Worm (Caenorhabditis elegans) whole organism, L4 larva: ENCODE data around the gene ZC190.6.

Experiments
- F10B5.3 ChIP-seq: sonication (generic microtip); optimal IDR thresholded peaks from 2 replicates; lab custom pipeline; 2016; ENCODE audit warnings: mild to moderate bottlenecking, missing genetic modification characterization, missing compliant biosample characterization
- R02D3.7 ChIP-seq: fragments of 150-350 bp; sonication (generic microtip); optimal IDR thresholded peaks from 3 replicates; lab custom pipeline; 2014; ENCODE audit warnings: missing biosample characterization, missing genetic modification characterization
- T20F7.1 ChIP-seq: fragments of 200-800 bp; sonication (Bioruptor generic); optimal IDR thresholded peaks from 2 replicates; lab custom pipeline; 2018; ENCODE audit warnings: mild to moderate bottlenecking, missing genetic modification characterization, missing compliant biosample characterization
- ZK337.2 ChIP-seq: fragments of 200-800 bp; sonication (Bioruptor generic); IDR thresholded peaks from 2 replicates; pipeline ENCODE4 v1.3.6; 2022; ENCODE audit warnings: missing genetic modification reagents, missing genetic modification characterization, missing compliant biosample characterization
- aha-1 ChIP-seq: fragments of 150-350 bp; peaks from one replicate; lab custom pipeline; 2014; ENCODE audit warnings: missing biosample characterization, missing genetic modification characterization
- aly-2 ChIP-seq: sonication (generic microtip); optimal IDR thresholded peaks from 2 replicates; lab custom pipeline; 2018; ENCODE audit warnings: missing biosample characterization, missing genetic modification characterization
- arid-1 ChIP-seq: fragments of 200-800 bp; sonication (Bioruptor generic); conservative IDR thresholded peaks from 2 replicates; pipeline ENCODE4 v1.3.6; 2022; ENCODE audit warnings: missing genetic modification reagents, missing genetic modification characterization, missing compliant biosample characterization
- ceh-20 ChIP-seq: fragments of 200-800 bp; sonication (Bioruptor generic); IDR thresholded peaks from 2 replicates; pipeline ENCODE4 v1.3.6; 2022; ENCODE audit warnings: missing genetic modification reagents, missing genetic modification characterization, missing compliant biosample characterization
- ceh-62 ChIP-seq: sonication (generic microtip); optimal IDR thresholded peaks from 2 replicates; lab custom pipeline; 2017; ENCODE audit warnings: missing biosample characterization, missing genetic modification characterization
- cey-2 ChIP-seq: sonication (generic microtip); optimal IDR thresholded peaks from 3 replicates; lab custom pipeline; 2017; ENCODE audit warnings: missing genetic modification characterization, mild to moderate bottlenecking, missing compliant biosample characterization, antibody characterized with exemption, borderline replicate concordance; ENCODE audit not compliant: insufficient read depth
- daf-16 ChIP-seq, 3 experiments: sonication (generic microtip); optimal IDR thresholded peaks; 2 replicates each; lab custom pipeline; 2016 to 2017; ENCODE audit warnings: missing genetic modification characterization in 3 of 3, missing genetic modification reagents in 3 of 3, mild to moderate bottlenecking in 2 of 3, missing compliant biosample characterization in 2 of 3, missing biosample characterization in 1 of 3, moderate library complexity in 1 of 3
- dmd-6 ChIP-seq: fragments of 200-800 bp; sonication (Bioruptor generic); IDR thresholded peaks from 2 replicates; pipeline ENCODE4 v1.3.6; 2022; ENCODE audit warnings: missing genetic modification reagents, missing genetic modification characterization, missing compliant biosample characterization
- dmd-9 ChIP-seq: fragments of 200-800 bp; sonication (Bioruptor generic); IDR thresholded peaks from 2 replicates; pipeline ENCODE4 v1.3.6; 2022; ENCODE audit warnings: missing genetic modification reagents, missing genetic modification characterization, missing compliant biosample characterization
- dpl-1 ChIP-seq: fragments of 150-350 bp; optimal IDR thresholded peaks from 2 replicates; lab custom pipeline; 2014; ENCODE audit warnings: missing biosample characterization, missing genetic modification reagents, missing genetic modification characterization
- dve-1 ChIP-seq: sonication (generic microtip); optimal IDR thresholded peaks from 2 replicates; lab custom pipeline; 2017; ENCODE audit warnings: antibody characterized with exemption, mild to moderate bottlenecking, missing genetic modification characterization, missing compliant biosample characterization; ENCODE audit not compliant: insufficient read depth
- hif-1 ChIP-seq, 2 experiments: sonication (generic microtip); optimal IDR thresholded peaks; 2 replicates each; lab custom pipeline; 2016 to 2017; ENCODE audit warnings: missing compliant biosample characterization in 2 of 2, missing genetic modification characterization in 2 of 2, missing genetic modification reagents in 2 of 2, missing genotype in 2 of 2, mild to moderate bottlenecking in 1 of 2
- hlh-11 ChIP-seq: fragments of 200-800 bp; sonication (Bioruptor generic); optimal IDR thresholded peaks from 2 replicates; lab custom pipeline; 2018; ENCODE audit warnings: mild to moderate bottlenecking, missing genetic modification characterization, missing compliant biosample characterization
- hlh-30 ChIP-seq: sonication (generic microtip); optimal IDR thresholded peaks from 2 replicates; lab custom pipeline; 2017; ENCODE audit warnings: antibody characterized with exemption, mild to moderate bottlenecking, missing genetic modification characterization, missing compliant biosample characterization; ENCODE audit not compliant: insufficient read depth
- hmg-1.1 ChIP-seq: fragments of 200-800 bp; sonication (Bioruptor generic); IDR thresholded peaks from 2 replicates; pipeline ENCODE4 v1.3.6; 2022; ENCODE audit warnings: missing genetic modification reagents, missing genetic modification characterization, missing compliant biosample characterization
- jun-1 ChIP-seq: fragments of 150-350 bp; optimal IDR thresholded peaks from 2 replicates; lab custom pipeline; 2014; ENCODE audit warnings: missing biosample characterization, missing genetic modification reagents, missing genetic modification characterization
- lir-3 ChIP-seq: sonication (generic microtip); optimal IDR thresholded peaks from 2 replicates; lab custom pipeline; 2016; ENCODE audit warnings: mild to moderate bottlenecking, missing genetic modification characterization, missing compliant biosample characterization
- madf-9 ChIP-seq: fragments of 200-800 bp; sonication (Bioruptor generic); conservative IDR thresholded peaks from 2 replicates; pipeline ENCODE4 v1.3.6; 2022; ENCODE audit warnings: missing genetic modification reagents, missing genetic modification characterization, missing compliant biosample characterization
- mdl-1 ChIP-seq, 2 experiments: fragments of 150-350 bp in 1 of 2; sonication (generic microtip) in 1 of 2; optimal IDR thresholded peaks; 2 replicates each; lab custom pipeline; 2014 to 2017; ENCODE audit warnings: missing biosample characterization in 2 of 2, missing genetic modification characterization in 2 of 2
- mep-1 ChIP-seq: fragments of 150-350 bp; sonication (generic microtip); optimal IDR thresholded peaks from 3 replicates; lab custom pipeline; 2014; ENCODE audit warnings: missing biosample characterization, missing genetic modification characterization
- mxl-2 ChIP-seq: fragments of 200-800 bp; sonication (Bioruptor generic); conservative IDR thresholded peaks from 2 replicates; pipeline ENCODE4 v1.3.6; 2022; ENCODE audit warnings: missing genetic modification reagents, missing genetic modification characterization, missing compliant biosample characterization
- mxl-3 ChIP-seq: fragments of 200-800 bp; sonication (Bioruptor generic); optimal IDR thresholded peaks from 2 replicates; lab custom pipeline; 2018; ENCODE audit warnings: mild to moderate bottlenecking, missing genetic modification characterization, missing compliant biosample characterization
- nhr-10 ChIP-seq: fragments of 150-350 bp; optimal IDR thresholded peaks from 2 replicates; lab custom pipeline; 2014; ENCODE audit warnings: missing biosample characterization, missing genetic modification characterization
- nhr-102 ChIP-seq: sonication (generic microtip); optimal IDR thresholded peaks from 2 replicates; lab custom pipeline; 2016; ENCODE audit warnings: mild to moderate bottlenecking, missing genetic modification characterization, moderate library complexity, missing compliant biosample characterization
- nhr-11 ChIP-seq: fragments of 150-350 bp; optimal IDR thresholded peaks from 2 replicates; lab custom pipeline; 2014; ENCODE audit warnings: missing biosample characterization, missing genetic modification characterization
- nhr-25 ChIP-seq: sonication (generic microtip); optimal IDR thresholded peaks from 2 replicates; lab custom pipeline; 2017; ENCODE audit warnings: missing genetic modification characterization, mild to moderate bottlenecking, missing compliant biosample characterization, antibody characterized with exemption, moderate library complexity, borderline replicate concordance; ENCODE audit not compliant: insufficient read depth
- nhr-28 ChIP-seq: fragments of 150-350 bp; optimal IDR thresholded peaks from 2 replicates; lab custom pipeline; 2014; ENCODE audit warnings: missing biosample characterization, missing genetic modification characterization
- nhr-42 ChIP-seq: fragments of 200-800 bp; sonication (Bioruptor generic); IDR thresholded peaks from 2 replicates; pipeline ENCODE4 v1.3.6; 2022; ENCODE audit warnings: missing genetic modification characterization, missing compliant biosample characterization
- nhr-48 ChIP-seq: sonication (generic microtip); optimal IDR thresholded peaks from 2 replicates; lab custom pipeline; 2016; ENCODE audit warnings: mild to moderate bottlenecking, missing genetic modification characterization, missing compliant biosample characterization
- nhr-6 ChIP-seq: fragments of 150-350 bp; optimal IDR thresholded peaks from 2 replicates; lab custom pipeline; 2014; ENCODE audit warnings: missing biosample characterization, missing genetic modification characterization
- nhr-76 ChIP-seq: fragments of 150-350 bp; optimal IDR thresholded peaks from 2 replicates; lab custom pipeline; 2014; ENCODE audit warnings: missing biosample characterization, missing genetic modification characterization
- nhr-77 ChIP-seq: fragments of 150-350 bp; optimal IDR thresholded peaks from 2 replicates; lab custom pipeline; 2014; ENCODE audit warnings: missing biosample characterization, missing genetic modification characterization
- pha-4 ChIP-seq, 2 experiments: fragments of 150-350 bp in 1 of 2; fragments of 200-800 bp in 1 of 2; sonication (Bioruptor generic) in 1 of 2; IDR thresholded peaks in 1 of 2; optimal IDR thresholded peaks in 1 of 2; 2 replicates each; pipeline versions ENCODE4 v1.3.6 to Lab custom; 2014 to 2022; ENCODE audit warnings: missing genetic modification characterization in 2 of 2, missing genetic modification reagents in 2 of 2, missing biosample characterization in 1 of 2, missing compliant biosample characterization in 1 of 2
- php-3 ChIP-seq: fragments of 200-800 bp; sonication (Bioruptor generic); IDR thresholded peaks from 2 replicates; pipeline ENCODE4 v1.3.6; 2022; ENCODE audit warnings: missing genetic modification reagents, missing genetic modification characterization, missing compliant biosample characterization
- rbr-2 ChIP-seq: sonication (generic microtip); optimal IDR thresholded peaks from 2 replicates; lab custom pipeline; 2016; ENCODE audit warnings: missing genotype, missing genetic modification characterization, missing compliant biosample characterization
- set-16 ChIP-seq: fragments of 200-800 bp; sonication (Bioruptor generic); IDR thresholded peaks from 2 replicates; pipeline ENCODE4 v1.3.6; 2022; ENCODE audit warnings: missing genetic modification reagents, missing genetic modification characterization, missing compliant biosample characterization
- spr-1 ChIP-seq: sonication (generic microtip); optimal IDR thresholded peaks from 2 replicates; lab custom pipeline; 2016; ENCODE audit warnings: mild to moderate bottlenecking, missing genetic modification characterization, missing compliant biosample characterization
- unc-130 ChIP-seq: sonication (generic microtip); optimal IDR thresholded peaks from 2 replicates; lab custom pipeline; 2016; ENCODE audit warnings: missing genetic modification reagents, missing genetic modification characterization, missing compliant biosample characterization
- unc-62 ChIP-seq, 3 experiments: fragments of 150-350 bp in 1 of 3; sonication (generic microtip); optimal IDR thresholded peaks in 2 of 3; peaks in 1 of 3; 1 replicate in 1 of 3; 2 replicates in 2 of 3; lab custom pipeline; 2014 to 2017; ENCODE audit warnings: missing biosample characterization in 3 of 3, missing genetic modification characterization in 3 of 3, missing genetic modification reagents in 3 of 3, missing genotype in 1 of 3
- vab-7 ChIP-seq: fragments of 200-800 bp; sonication (Bioruptor generic); IDR thresholded peaks from 2 replicates; pipeline ENCODE4 v1.3.6; 2022; ENCODE audit warnings: missing genetic modification reagents, missing genetic modification characterization, missing compliant biosample characterization

The ZC190.6 gene

ce11 chrV:8632788-8633187 lies 44.3 kb downstream of the ZC190.6 start:
- TF ChIP-seq aha-1 (tag; lab: Kevin White, UChicago) (peak; percentile 91), mep-1 (tag; lab: Kevin White, UChicago) (no peak), unc-130 (GFP tag; lab: Kevin White, UChicago) (no peak), dmd-9 (no peak), aly-2 (no peak)

- TF ChIP-seq unc-62 (GFP tag; optimal IDR thresholded peaks at IDR 0.05 in 1 of 2; lab: Kevin White, UChicago) (peak in 1 of 2 experiments; percentile 47), unc-62 (tag; optimal IDR thresholded peaks at IDR 0.05; lab: Kevin White, UChicago) (no peak), hif-1 (tag; optimal IDR thresholded peaks at IDR 0.05; lab: Kevin White, UChicago) (no peak), lir-3 (no peak), madf-9 (GFP tag; lab: Robert Waterston, UW) (peak; percentile 42; the same call in 1 of the 2 replicates), nhr-76 (tag; lab: Kevin White, UChicago) (no peak), F10B5.3 (tag; lab: Kevin White, UChicago) (no peak), php-3 (0 out of 2 replicates have a peak, but pooled peaks have one; percentile 28), hlh-11 (tag; lab: Kevin White, UChicago) (peak; percentile 97), cey-2 (tag; lab: Kevin White, UChicago) (no peak), pha-4 (GFP tag; IDR thresholded peaks at IDR 0.05; lab: Robert Waterston, UW) (no peak), pha-4 (tag; optimal IDR thresholded peaks at IDR 0.05; lab: Kevin White, UChicago) (peak; percentile 30), hlh-30 (tag; lab: Kevin White, UChicago) (peak; percentile 98), nhr-48 (tag; lab: Kevin White, UChicago) (peak; percentile 81), aha-1 (tag; lab: Kevin White, UChicago) (peak; percentile 93), set-16 (GFP tag; lab: Robert Waterston, UW) (no peak), dpl-1 (GFP tag; lab: Kevin White, UChicago) (peak; percentile 30), mxl-2 (GFP tag; lab: Robert Waterston, UW) (no peak), nhr-6 (peak; percentile 67), mdl-1 (tag; optimal IDR thresholded peaks at IDR 0.05; lab: Kevin White, UChicago) (peak; percentile 17 to 57), T20F7.1 (peak; percentile 18), nhr-11 (tag; lab: Kevin White, UChicago) (peak; percentile 67), dve-1 (tag; lab: Kevin White, UChicago) (peak; percentile 81), hmg-1.1 (GFP tag; lab: Robert Waterston, UW) (peak; percentile 71), daf-16 (GFP tag; optimal IDR thresholded peaks at IDR 0.05; lab: Kevin White, UChicago) (peak in 1 of 2 experiments; percentile 64), daf-16 (tag; optimal IDR thresholded peaks at IDR 0.05; lab: Kevin White, UChicago) (peak; percentile 80), ceh-20 (peak; percentile 56; the same call in 1 of the 2 replicates), R02D3.7 (no peak), vab-7 (GFP tag; lab: Robert Waterston, UW) (no peak), dmd-6 (GFP tag; lab: Robert Waterston, UW) (peak; percentile 76), arid-1 (GFP tag; lab: Robert Waterston, UW) (no peak), nhr-28 (tag; lab: Kevin White, UChicago) (peak; percentile 65), nhr-77 (tag; lab: Kevin White, UChicago) (peak; percentile 43), rbr-2 (tag; lab: Kevin White, UChicago) (peak; percentile 67), jun-1 (no peak), spr-1 (tag; lab: Kevin White, UChicago) (peak; percentile 11), nhr-10 (tag; lab: Kevin White, UChicago) (no peak), ZK337.2 (GFP tag; lab: Robert Waterston, UW) (no peak), ceh-62 (tag; lab: Kevin White, UChicago) (no peak), nhr-42 (GFP tag; lab: Robert Waterston, UW) (peak; percentile 42; the same call in 1 of the 2 replicates), nhr-25 (tag; lab: Kevin White, UChicago) (peak; percentile 22), nhr-102 (peak; percentile 51), mxl-3 (GFP tag; lab: Kevin White, UChicago) (peak; percentile 70)
These were observed 45.8 kb downstream of the ZC190.6 start, which contains the start of gene atg-18 for ce11 chrV:8631277-8631765. atg-18 (minus strand) TSS chrV:8631327.
